Worm (Caenorhabditis elegans): Measurements from ENCODE around the gene col-91.

DNA sequence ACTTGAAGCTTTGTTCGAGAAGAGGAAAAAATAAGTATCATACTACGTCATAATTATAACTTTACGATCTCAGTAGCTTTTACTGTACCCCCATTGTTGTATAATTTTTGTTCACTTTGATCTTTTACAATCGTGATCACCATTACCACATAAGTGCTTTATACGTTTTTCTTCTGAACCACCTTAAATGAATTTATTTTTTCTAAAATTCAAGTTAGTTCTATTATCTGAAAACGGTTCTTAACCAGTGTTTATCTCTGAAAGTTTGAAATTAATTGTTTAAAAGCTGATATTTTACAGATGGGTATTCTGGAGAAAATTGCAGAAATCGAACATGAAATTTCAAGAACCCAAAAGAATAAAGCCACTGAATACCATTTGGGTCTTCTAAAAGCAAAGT is 17.9 kb downstream of the col-91 start, which contains the start of gene C02F5.3:
- no peak for TF ChIP-seq nhr-12 (tag; optimal IDR thresholded peaks at IDR 0.05)
- TF ChIP-seq zip-4 (GFP tag; optimal IDR thresholded peaks at IDR 0.05): no peak
- TF ChIP-seq nhr-76 (tag; optimal IDR thresholded peaks at IDR 0.05): no peak
- no peak for TF ChIP-seq ztf-11 (tag; optimal IDR thresholded peaks at IDR 0.05)
- TF ChIP-seq lin-39 (tag; optimal IDR thresholded peaks at IDR 0.05): no peak
- TF ChIP-seq egl-27 (tag; optimal IDR thresholded peaks at IDR 0.05): no peak
- TF ChIP-seq lin-15B (tag; optimal IDR thresholded peaks at IDR 0.05): no peak
- TF ChIP-seq ama-1 (optimal IDR thresholded peaks at IDR 0.05): no peak
- TF ChIP-seq snpc-4 (tag; optimal IDR thresholded peaks at IDR 0.05): no peak
- no peak for TF ChIP-seq tbx-2 (tag; optimal IDR thresholded peaks at IDR 0.05)
- TF ChIP-seq efl-3 (GFP tag; optimal IDR thresholded peaks at IDR 0.05): no peak
- no peak for TF ChIP-seq nhr-90 (tag; optimal IDR thresholded peaks at IDR 0.05; ENCODE audit: poor library complexity)
- TF ChIP-seq sox-4 (tag; optimal IDR thresholded peaks at IDR 0.05): no peak
- no peak for TF ChIP-seq sptf-1 (tag; optimal IDR thresholded peaks at IDR 0.05)
